Worm (Caenorhabditis elegans) whole organism, mixed stage, embryonic: Measurements from ENCODE around the gene rad-54.B.

ENCODE experiments used
- blmp-1 ChIP-seq: fragments of 150-350 bp; optimal IDR thresholded peaks from 2 replicates; lab custom pipeline; 2014; ENCODE audit warnings: missing biosample characterization, missing genetic modification characterization
- ces-1 ChIP-seq: fragments of 150-350 bp; optimal IDR thresholded peaks from 2 replicates; lab custom pipeline; 2014; ENCODE audit warnings: missing biosample characterization, missing genetic modification reagents, missing genetic modification characterization
- nhr-76 ChIP-seq: sonication (generic microtip); optimal IDR thresholded peaks from 2 replicates; lab custom pipeline; 2017; ENCODE audit warnings: missing biosample characterization, missing genetic modification characterization
- pha-4 ChIP-seq: fragments of 150-350 bp; optimal IDR thresholded peaks from 2 replicates; lab custom pipeline; 2018; ENCODE audit warnings: missing biosample characterization, missing genetic modification reagents, missing genetic modification characterization
- unc-62 ChIP-seq: fragments of 150-350 bp; optimal IDR thresholded peaks from 2 replicates; lab custom pipeline; 2014; ENCODE audit warnings: missing biosample characterization, missing genetic modification reagents, missing genetic modification characterization
- zip-8 ChIP-seq: fragments of 150-350 bp; optimal IDR thresholded peaks from 2 replicates; lab custom pipeline; 2014; ENCODE audit warnings: missing biosample characterization, missing genetic modification characterization

DNA sequence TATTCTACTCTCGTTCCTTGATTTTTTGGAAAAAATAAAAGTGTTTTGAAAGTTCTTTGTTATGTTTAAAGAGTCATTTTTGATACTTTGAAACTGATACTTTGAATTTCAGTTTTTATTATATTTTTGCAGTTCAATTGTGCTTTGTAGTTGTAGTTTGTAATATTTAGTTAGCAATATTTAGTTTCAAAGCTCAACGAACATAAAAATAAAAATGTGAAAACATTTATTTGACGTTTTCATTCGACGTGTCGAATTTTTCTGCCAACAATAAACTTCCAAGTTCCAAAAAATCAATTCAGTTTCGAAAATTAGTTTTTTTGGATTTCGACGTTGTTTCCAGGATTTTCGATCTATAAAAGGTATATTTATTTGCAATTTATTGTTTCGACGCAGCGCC is 29.8 kb upstream of the rad-54.B start, which contains the start of gene nep-23:
- TF ChIP-seq unc-62 (GFP tag; lab: Kevin White, UChicago) (no peak), nhr-76 (tag; lab: Kevin White, UChicago) (no peak), blmp-1 (tag; lab: Kevin White, UChicago) (no peak), zip-8 (tag; lab: Kevin White, UChicago) (no peak), ces-1 (no peak), pha-4 (tag; lab: Kevin White, UChicago) (no peak)
